Fruit fly (Drosophila melanogaster): ENCODE data around the gene CG43131.

The CG43131 gene

DNA sequence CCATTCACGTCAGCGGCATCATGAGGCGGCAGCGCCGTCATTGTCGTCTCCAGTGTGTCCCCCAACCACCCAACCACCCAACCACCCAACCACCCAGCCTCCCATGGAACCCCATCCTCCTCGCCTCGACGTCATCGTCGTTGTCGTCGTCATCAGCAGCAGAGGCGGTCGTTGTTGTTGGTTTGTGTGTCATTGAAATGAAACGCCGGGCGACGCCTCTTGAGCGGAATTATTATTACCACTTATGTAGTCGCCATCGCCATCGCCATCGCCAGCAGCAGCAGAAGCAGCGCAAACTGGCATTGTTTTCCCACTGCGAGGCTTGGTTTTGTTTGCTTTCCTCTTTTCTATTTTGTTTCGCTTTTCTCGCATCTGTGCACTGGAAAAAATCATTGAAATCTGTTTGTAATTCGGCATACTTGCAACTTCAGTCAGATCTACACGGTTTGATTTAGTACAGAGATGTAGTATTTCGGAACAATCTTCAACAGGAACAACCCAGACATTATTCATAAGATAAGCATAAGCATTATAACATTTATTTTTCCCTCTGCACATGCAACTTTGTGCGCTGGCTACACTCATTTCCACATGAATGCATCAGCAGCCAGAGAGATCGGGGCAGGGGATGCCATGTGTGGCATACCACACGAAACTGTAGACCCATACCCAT, 4.0 kb upstream of the CG43131 start:
- TF ChIP-seq psq (optimal IDR thresholded peaks at IDR 0.05) (no peak), h (optimal IDR thresholded peaks at IDR 0.05) (no peak), Sin3A (optimal IDR thresholded peaks at IDR 0.05) (no peak), Myc (optimal IDR thresholded peaks at IDR 0.05) (no peak), ttk (optimal IDR thresholded peaks at IDR 0.05) (no peak), insv (optimal IDR thresholded peaks at IDR 0.05) (no peak)

DNA sequence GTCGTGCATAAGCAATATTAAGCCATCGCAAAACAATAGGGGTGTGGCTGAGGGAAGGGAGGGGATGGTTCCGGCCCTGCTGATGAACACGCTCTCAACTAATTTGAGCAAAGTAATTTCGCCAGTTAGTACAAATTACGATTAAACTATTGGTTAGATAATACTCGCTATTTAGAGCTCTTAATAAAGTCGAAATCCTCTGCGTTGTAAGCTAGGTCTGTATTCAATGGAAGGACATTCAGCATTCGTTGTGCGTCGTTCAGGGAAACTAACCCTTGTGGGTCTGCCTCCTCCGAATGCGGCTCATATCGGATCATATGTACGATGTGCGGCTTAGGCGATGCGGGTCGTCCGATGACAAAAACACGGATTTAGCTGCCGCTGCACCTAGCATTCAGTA, 3.4 kb upstream of the CG43131 start:
- no peak for TF ChIP-seq ttk (optimal IDR thresholded peaks at IDR 0.05)
- TF ChIP-seq insv (optimal IDR thresholded peaks at IDR 0.05), result no peak
- no peak for TF ChIP-seq Myc (optimal IDR thresholded peaks at IDR 0.05)
- TF ChIP-seq h (optimal IDR thresholded peaks at IDR 0.05), result no peak
- no peak for TF ChIP-seq psq (optimal IDR thresholded peaks at IDR 0.05)
- TF ChIP-seq Sin3A (optimal IDR thresholded peaks at IDR 0.05), result no peak

DNA sequence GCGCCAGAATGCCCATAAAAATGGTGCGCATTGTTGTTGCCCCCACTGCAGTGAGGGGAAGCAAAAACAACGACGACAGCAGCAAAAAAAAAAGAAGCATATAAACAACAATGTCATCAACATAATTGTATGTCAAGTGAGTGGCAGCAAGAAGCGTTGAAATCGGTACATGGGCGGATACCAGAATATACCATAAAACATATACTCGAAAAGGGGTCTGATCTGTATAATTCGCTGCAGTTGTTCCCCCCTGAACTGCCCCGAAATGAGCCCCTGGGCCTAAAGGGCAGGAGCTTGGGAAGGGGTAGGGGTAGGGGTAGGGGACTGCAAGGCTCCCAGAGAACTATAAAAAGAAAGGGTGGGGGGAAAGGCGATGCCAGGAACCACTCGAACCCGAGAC, 2.9 kb upstream of the CG43131 start:
- TF ChIP-seq h (optimal IDR thresholded peaks at IDR 0.05) (no peak), Sin3A (optimal IDR thresholded peaks at IDR 0.05) (no peak), psq (optimal IDR thresholded peaks at IDR 0.05) (no peak), ttk (optimal IDR thresholded peaks at IDR 0.05) (no peak), Myc (optimal IDR thresholded peaks at IDR 0.05) (no peak), insv (optimal IDR thresholded peaks at IDR 0.05) (no peak)

DNA sequence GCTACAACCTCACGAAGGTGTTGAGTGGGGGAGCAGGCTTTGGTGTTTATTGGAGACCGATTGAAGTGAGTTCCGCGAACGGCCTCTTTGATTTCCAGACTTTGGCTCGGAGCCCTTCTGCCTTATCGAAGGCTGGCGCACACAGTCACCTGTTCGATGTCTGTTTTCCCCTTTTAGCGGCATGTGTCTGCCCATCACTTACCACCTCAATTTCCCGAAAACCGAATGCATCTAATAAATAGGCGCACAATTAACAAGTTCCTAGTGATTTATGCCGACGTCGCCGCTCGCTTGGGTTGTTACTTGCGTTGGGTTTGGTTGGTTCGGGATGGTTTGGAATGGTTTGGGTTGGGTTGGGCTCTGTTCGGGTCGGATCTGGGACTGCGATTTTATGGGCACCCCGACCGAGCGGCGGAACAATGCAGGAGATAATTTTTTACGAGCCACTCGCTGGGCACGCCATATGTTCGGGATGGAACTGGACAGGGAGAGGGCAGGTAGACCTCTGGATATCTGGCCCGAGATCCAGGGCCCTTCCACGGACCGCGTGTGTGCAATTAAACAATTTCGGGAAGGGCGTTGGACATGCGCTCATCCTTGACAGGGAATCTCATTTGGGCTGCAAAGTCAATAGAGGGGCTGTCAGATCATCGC, 707 bp upstream of the CG43131 start:
- no peak for TF ChIP-seq Sin3A (optimal IDR thresholded peaks at IDR 0.05)

DNA sequence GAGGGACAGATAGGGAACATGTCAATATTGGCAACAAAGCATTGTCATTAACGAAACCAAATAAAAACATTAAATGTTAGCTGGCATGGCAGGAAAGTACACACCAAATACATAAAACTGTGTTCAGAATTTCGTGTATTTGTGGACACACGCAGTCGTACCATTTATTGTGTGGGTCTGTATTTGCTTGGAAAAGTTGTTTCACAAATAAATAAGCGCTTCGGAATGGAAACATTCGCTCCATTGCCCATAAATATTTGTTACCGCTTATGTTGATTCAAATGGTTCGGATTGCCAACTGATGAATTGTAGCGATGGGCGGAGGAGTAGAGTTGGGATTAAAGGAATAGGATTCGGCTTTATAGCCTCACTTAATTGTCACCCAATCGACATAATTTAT, 944 bp downstream of the CG43131 start:
- TF ChIP-seq Myc (optimal IDR thresholded peaks at IDR 0.05) (no peak), ttk (optimal IDR thresholded peaks at IDR 0.05) (no peak), h (optimal IDR thresholded peaks at IDR 0.05) (no peak), insv (optimal IDR thresholded peaks at IDR 0.05) (no peak), Sin3A (optimal IDR thresholded peaks at IDR 0.05) (no peak), psq (optimal IDR thresholded peaks at IDR 0.05) (no peak)

DNA sequence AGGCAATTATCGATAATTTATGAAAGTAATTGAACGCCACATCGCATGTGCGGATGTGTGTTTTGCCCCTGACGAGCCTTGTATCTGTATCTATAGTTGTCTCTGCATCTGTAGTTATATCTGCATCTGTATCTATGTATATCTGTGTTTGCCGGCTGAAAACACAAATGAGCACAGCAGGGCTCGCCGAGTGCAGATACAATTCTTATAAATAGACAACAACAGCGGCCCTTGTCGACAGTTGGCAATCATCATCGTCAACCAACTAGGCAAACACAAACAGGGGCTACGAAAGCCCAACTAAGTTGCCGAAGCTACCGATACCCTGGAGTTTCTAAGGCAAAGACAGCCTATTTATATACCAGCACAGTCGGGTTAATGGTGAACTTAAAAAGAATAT, 2.1 kb downstream of the CG43131 start:
- no peak for TF ChIP-seq Myc (optimal IDR thresholded peaks at IDR 0.05)
- TF ChIP-seq Sin3A (optimal IDR thresholded peaks at IDR 0.05), result no peak
- TF ChIP-seq ttk (optimal IDR thresholded peaks at IDR 0.05), result no peak
- TF ChIP-seq psq (optimal IDR thresholded peaks at IDR 0.05), result no peak
- no peak for TF ChIP-seq insv (optimal IDR thresholded peaks at IDR 0.05)
- no peak for TF ChIP-seq h (optimal IDR thresholded peaks at IDR 0.05)

DNA sequence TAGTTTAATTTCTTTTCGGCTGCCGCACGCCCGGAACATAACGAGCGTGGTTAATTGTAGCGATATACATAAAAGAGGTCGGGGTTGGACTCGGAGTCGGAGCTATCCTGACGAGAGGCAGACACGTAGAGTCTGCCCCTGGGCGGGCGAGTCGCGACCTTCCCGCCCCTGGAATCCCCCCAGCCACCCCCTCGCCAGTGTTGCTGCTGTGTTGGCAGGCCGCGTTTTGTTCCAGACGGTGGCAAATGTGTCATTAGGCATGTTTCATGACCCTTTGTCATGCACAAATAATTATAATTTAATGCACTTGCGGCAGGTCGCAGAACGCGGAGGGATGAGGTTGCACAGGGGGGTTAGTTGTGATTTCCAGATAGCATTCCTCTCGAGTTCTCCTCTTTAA, 3.5 kb downstream of the CG43131 start:
- TF ChIP-seq Sin3A (optimal IDR thresholded peaks at IDR 0.05) (no peak), insv (optimal IDR thresholded peaks at IDR 0.05) (no peak), ttk (optimal IDR thresholded peaks at IDR 0.05) (no peak), h (optimal IDR thresholded peaks at IDR 0.05) (no peak), psq (optimal IDR thresholded peaks at IDR 0.05) (no peak), Myc (optimal IDR thresholded peaks at IDR 0.05) (no peak)

DNA sequence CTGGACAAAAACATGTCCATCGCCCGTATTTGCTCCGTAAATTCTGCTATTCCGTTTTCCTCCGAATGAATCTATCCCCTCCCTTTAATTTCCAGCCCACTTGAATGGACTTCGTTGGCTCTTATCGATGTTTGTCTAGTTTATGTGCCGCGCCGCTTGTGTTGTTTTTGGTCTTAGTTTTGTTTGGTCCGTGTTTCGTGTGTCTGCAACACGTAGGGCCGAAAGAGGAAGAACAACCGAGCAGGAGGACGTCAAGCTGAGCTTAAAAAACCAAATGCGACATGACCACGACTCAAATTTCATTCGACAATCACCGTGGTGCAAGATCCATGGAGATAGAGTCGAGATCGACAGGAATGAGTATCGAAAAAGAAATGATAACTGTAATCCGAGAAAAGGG, 4.8 kb downstream of the CG43131 start:
- TF ChIP-seq psq (optimal IDR thresholded peaks at IDR 0.05) (no peak), h (optimal IDR thresholded peaks at IDR 0.05) (no peak)

DNA sequence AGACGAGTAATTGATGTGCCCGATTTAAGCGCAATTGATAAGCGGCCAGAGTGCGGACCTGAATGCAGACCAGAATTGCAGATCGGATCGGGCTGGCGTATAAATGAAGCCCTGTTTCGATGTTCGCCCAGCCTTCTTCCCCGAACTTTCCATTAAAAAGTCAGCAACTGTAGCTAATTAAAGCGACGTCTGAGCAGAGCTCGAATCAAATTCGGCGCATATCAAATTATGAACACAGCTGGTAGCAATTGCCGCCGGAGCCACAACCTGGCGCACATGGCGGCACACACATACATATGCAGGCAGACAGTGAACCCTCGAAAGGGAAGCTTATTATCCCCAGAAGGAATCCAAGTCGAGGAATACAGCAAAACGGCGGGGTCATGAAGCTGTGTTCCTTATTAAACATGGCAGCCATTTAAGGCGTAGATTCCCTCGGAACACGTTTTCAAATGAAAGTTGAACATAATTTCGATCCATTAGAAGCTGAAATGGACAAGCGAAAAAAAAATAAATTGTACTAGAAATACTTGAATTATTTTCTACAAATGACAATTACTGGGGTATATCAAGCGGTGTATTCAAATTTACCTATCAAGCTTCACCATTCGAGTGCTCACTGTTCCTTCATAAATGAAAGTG, 5.5 kb downstream of the CG43131 start:
- TF ChIP-seq psq (optimal IDR thresholded peaks at IDR 0.05) (no peak), Sin3A (optimal IDR thresholded peaks at IDR 0.05) (no peak), insv (optimal IDR thresholded peaks at IDR 0.05) (no peak), ttk (optimal IDR thresholded peaks at IDR 0.05) (no peak)

DNA sequence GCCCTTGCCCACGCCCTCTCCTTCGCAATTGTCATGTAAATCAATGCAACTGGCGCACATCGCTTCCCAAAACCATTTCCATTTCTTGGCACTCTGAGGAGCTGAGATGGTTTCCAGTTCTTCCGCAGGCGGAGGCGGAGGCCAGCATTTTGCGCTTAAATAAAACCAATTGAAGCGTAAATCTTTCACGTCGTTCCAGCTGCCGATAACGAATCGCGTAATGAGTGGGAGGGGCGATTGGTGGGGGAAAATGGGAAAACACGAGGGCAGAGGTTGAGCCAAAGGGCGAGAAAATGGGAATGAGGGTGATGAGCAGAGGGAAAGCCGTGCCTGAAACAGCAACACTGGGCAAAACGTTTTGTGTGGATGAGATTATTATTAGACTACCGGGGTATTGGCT, 6.6 kb downstream of the CG43131 start:
- TF ChIP-seq h (optimal IDR thresholded peaks at IDR 0.05) (no peak), insv (optimal IDR thresholded peaks at IDR 0.05) (no peak), psq (optimal IDR thresholded peaks at IDR 0.05) (no peak), Sin3A (optimal IDR thresholded peaks at IDR 0.05) (no peak), Myc (optimal IDR thresholded peaks at IDR 0.05) (no peak), ttk (optimal IDR thresholded peaks at IDR 0.05) (no peak)

DNA sequence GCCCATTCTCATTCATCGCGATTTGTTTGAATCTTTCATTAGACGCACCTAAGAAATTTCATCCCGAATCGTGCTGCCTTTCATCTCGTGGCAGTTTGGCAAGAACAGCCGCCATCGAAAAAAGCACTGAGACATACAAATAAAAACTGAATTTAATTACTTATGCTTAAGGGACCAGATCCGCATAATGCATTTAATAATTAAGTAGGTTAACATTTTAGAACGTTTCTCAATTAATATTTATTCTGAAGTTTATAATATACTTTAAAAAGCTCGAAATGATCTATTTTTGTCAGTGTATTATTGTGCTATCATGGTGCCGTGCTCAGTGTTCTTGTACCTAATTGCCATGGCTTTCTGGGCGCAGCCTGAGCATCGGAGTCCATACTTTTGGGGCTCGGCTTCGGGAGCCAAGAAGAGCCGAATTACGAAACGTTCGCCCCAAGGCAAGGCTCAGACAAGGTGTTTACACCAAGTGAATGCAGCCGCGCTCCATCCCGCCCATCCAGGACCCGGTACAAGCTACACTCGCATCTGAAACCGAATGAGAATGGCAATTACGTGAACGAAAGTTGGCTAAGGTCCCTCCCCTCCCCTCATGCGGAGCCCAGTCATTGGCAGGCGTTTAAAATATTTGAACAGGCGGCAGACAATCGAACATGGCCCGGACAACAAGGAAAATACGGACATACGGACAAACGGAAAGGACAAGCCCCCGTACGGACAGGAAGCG, 8.5 kb downstream of the CG43131 start:
- TF ChIP-seq h (optimal IDR thresholded peaks at IDR 0.05) (no peak), Sin3A (optimal IDR thresholded peaks at IDR 0.05) (no peak), insv (optimal IDR thresholded peaks at IDR 0.05) (no peak), psq (optimal IDR thresholded peaks at IDR 0.05) (no peak), ttk (optimal IDR thresholded peaks at IDR 0.05) (no peak)

DNA sequence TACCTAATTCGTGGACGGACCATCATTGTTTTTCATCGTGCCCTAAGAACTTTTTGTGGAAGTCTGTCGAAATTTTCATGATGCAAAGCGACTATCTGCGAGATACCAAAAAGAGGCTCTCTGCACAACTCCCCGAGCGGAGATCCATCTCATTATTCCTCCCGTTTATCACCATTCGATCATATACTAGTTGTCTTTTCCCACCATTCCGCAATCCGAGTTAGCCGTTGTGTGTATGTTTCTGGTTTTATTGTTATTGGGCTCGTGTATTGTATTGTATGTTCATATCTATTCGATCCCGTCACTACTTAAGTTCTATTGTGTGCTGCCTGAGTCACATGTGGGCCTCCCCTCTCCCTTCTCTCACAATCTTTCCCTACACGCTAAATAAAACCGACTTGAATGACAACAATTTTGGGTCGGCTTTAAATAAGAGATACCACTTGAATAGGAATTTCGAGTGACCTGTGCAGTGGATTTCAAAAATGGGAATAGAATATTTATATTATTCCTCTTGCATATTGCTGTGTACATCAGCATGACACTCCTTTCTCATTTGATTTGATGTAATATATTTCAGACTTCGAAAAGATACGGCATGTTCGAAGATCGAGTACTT, 11.0 kb downstream of the CG43131 start:
- no peak for TF ChIP-seq Sin3A (optimal IDR thresholded peaks at IDR 0.05)
- TF ChIP-seq insv (optimal IDR thresholded peaks at IDR 0.05), result no peak
- no peak for TF ChIP-seq psq (optimal IDR thresholded peaks at IDR 0.05)
- TF ChIP-seq h (optimal IDR thresholded peaks at IDR 0.05), result no peak
- TF ChIP-seq ttk (optimal IDR thresholded peaks at IDR 0.05), result no peak
- TF ChIP-seq Myc (optimal IDR thresholded peaks at IDR 0.05), result no peak
